Worm (Caenorhabditis elegans) whole organism, L4 larva: Measurements from ENCODE around the gene mask-1.
A peak's percentile ranks its signal among the peaks of the same experiment; 100 is the strongest.

Experiments
- D1046.2 ChIP-seq: fragments of 200-800 bp; sonication (Bioruptor generic); IDR thresholded peaks from 2 replicates; pipeline ENCODE4 v1.3.6; 2022; ENCODE audit warnings: missing genetic modification characterization, missing compliant biosample characterization
- F10B5.3 ChIP-seq: sonication (generic microtip); optimal IDR thresholded peaks from 2 replicates; lab custom pipeline; 2016; ENCODE audit warnings: mild to moderate bottlenecking, missing genetic modification characterization, missing compliant biosample characterization
- F26F4.8 ChIP-seq: fragments of 200-800 bp; sonication (Bioruptor generic); conservative IDR thresholded peaks from 2 replicates; pipeline ENCODE4 v1.3.6; 2022; ENCODE audit warnings: missing genetic modification characterization, missing compliant biosample characterization
- F37D6.2 ChIP-seq: sonication (generic microtip); optimal IDR thresholded peaks from 2 replicates; lab custom pipeline; 2016; ENCODE audit warnings: mild to moderate bottlenecking, missing genetic modification characterization, missing compliant biosample characterization
- F49E8.2 ChIP-seq: sonication (generic microtip); optimal IDR thresholded peaks from 2 replicates; lab custom pipeline; 2016; ENCODE audit warnings: missing compliant biosample characterization, mild to moderate bottlenecking, missing genetic modification characterization, borderline replicate concordance
- T26A8.4 ChIP-seq: fragments of 200-800 bp; sonication (Bioruptor generic); IDR thresholded peaks from 2 replicates; pipeline ENCODE4 v1.3.6; 2022; ENCODE audit warnings: missing genetic modification characterization, missing compliant biosample characterization
- Y5F2A.4 ChIP-seq: fragments of 200-800 bp; sonication (Bioruptor generic); optimal IDR thresholded peaks from 2 replicates; lab custom pipeline; 2018; ENCODE audit warnings: mild to moderate bottlenecking, missing genetic modification characterization, missing compliant biosample characterization
- aha-1 ChIP-seq: fragments of 150-350 bp; peaks from one replicate; lab custom pipeline; 2014; ENCODE audit warnings: missing biosample characterization, missing genetic modification characterization
- aly-2 ChIP-seq: sonication (generic microtip); optimal IDR thresholded peaks from 2 replicates; lab custom pipeline; 2018; ENCODE audit warnings: missing biosample characterization, missing genetic modification characterization
- ama-1 ChIP-seq: fragments of 150-350 bp; optimal IDR thresholded peaks from 2 replicates; lab custom pipeline; 2014; ENCODE audit warnings: inconsistent platforms, mixed read lengths
- attf-4 ChIP-seq: sonication (generic microtip); optimal IDR thresholded peaks from 3 replicates; lab custom pipeline; 2017; ENCODE audit warnings: missing biosample characterization, missing genetic modification characterization
- ceh-32 ChIP-seq: sonication (generic microtip); optimal IDR thresholded peaks from 2 replicates; lab custom pipeline; 2016; ENCODE audit warnings: mild to moderate bottlenecking, missing genetic modification characterization, missing compliant biosample characterization; ENCODE audit not compliant: poor library complexity
- ces-1 ChIP-seq: fragments of 150-350 bp; sonication (generic microtip); optimal IDR thresholded peaks from 4 replicates; lab custom pipeline; 2014; ENCODE audit warnings: missing biosample characterization, missing genetic modification reagents, missing genetic modification characterization
- cey-2 ChIP-seq: sonication (generic microtip); optimal IDR thresholded peaks from 3 replicates; lab custom pipeline; 2017; ENCODE audit warnings: missing genetic modification characterization, mild to moderate bottlenecking, missing compliant biosample characterization, antibody characterized with exemption, borderline replicate concordance; ENCODE audit not compliant: insufficient read depth
- ctbp-1 ChIP-seq: fragments of 200-800 bp; sonication (Bioruptor generic); IDR thresholded peaks from 2 replicates; pipeline ENCODE4 v1.3.6; 2022; ENCODE audit warnings: missing genetic modification reagents, missing genetic modification characterization, missing compliant biosample characterization
- dmd-8 ChIP-seq: fragments of 200-800 bp; sonication (Bioruptor generic); IDR thresholded peaks from 2 replicates; pipeline ENCODE4 v1.3.6; 2022; ENCODE audit warnings: missing genetic modification characterization, missing compliant biosample characterization
- egl-27 ChIP-seq: sonication (generic microtip); optimal IDR thresholded peaks from 3 replicates; lab custom pipeline; 2017; ENCODE audit warnings: missing biosample characterization, missing genetic modification reagents, missing genetic modification characterization
- fkh-10 ChIP-seq: fragments of 150-350 bp; optimal IDR thresholded peaks from 2 replicates; lab custom pipeline; 2014; ENCODE audit warnings: missing biosample characterization, missing genetic modification reagents, missing genetic modification characterization
- hif-1 ChIP-seq, 2 experiments: sonication (generic microtip); optimal IDR thresholded peaks; 2 replicates each; lab custom pipeline; 2016 to 2017; ENCODE audit warnings: missing compliant biosample characterization in 2 of 2, missing genetic modification characterization in 2 of 2, missing genetic modification reagents in 2 of 2, missing genotype in 2 of 2, mild to moderate bottlenecking in 1 of 2
- hlh-11 ChIP-seq: fragments of 200-800 bp; sonication (Bioruptor generic); optimal IDR thresholded peaks from 2 replicates; lab custom pipeline; 2018; ENCODE audit warnings: mild to moderate bottlenecking, missing genetic modification characterization, missing compliant biosample characterization
- hmg-1.1 ChIP-seq: fragments of 200-800 bp; sonication (Bioruptor generic); IDR thresholded peaks from 2 replicates; pipeline ENCODE4 v1.3.6; 2022; ENCODE audit warnings: missing genetic modification reagents, missing genetic modification characterization, missing compliant biosample characterization
- lim-7 ChIP-seq: fragments of 200-800 bp; sonication (Bioruptor generic); IDR thresholded peaks from 2 replicates; pipeline ENCODE4 v1.3.6; 2022; ENCODE audit warnings: missing genetic modification characterization, missing compliant biosample characterization
- lir-3 ChIP-seq: sonication (generic microtip); optimal IDR thresholded peaks from 2 replicates; lab custom pipeline; 2016; ENCODE audit warnings: mild to moderate bottlenecking, missing genetic modification characterization, missing compliant biosample characterization
- mxl-2 ChIP-seq: fragments of 200-800 bp; sonication (Bioruptor generic); conservative IDR thresholded peaks from 2 replicates; pipeline ENCODE4 v1.3.6; 2022; ENCODE audit warnings: missing genetic modification reagents, missing genetic modification characterization, missing compliant biosample characterization
- nhr-10 ChIP-seq: fragments of 150-350 bp; optimal IDR thresholded peaks from 2 replicates; lab custom pipeline; 2014; ENCODE audit warnings: missing biosample characterization, missing genetic modification characterization
- nhr-11 ChIP-seq: fragments of 150-350 bp; optimal IDR thresholded peaks from 2 replicates; lab custom pipeline; 2014; ENCODE audit warnings: missing biosample characterization, missing genetic modification characterization
- nhr-41 ChIP-seq: fragments of 200-800 bp; sonication (Bioruptor generic); IDR thresholded peaks from 2 replicates; pipeline ENCODE4 v1.3.6; 2022; ENCODE audit warnings: missing genetic modification reagents, missing genetic modification characterization, missing compliant biosample characterization
- nhr-6 ChIP-seq: fragments of 150-350 bp; optimal IDR thresholded peaks from 2 replicates; lab custom pipeline; 2014; ENCODE audit warnings: missing biosample characterization, missing genetic modification characterization
- pha-4 ChIP-seq, 2 experiments: fragments of 150-350 bp in 1 of 2; fragments of 200-800 bp in 1 of 2; sonication (Bioruptor generic) in 1 of 2; IDR thresholded peaks in 1 of 2; optimal IDR thresholded peaks in 1 of 2; 2 replicates each; pipeline versions ENCODE4 v1.3.6 to Lab custom; 2014 to 2022; ENCODE audit warnings: missing genetic modification characterization in 2 of 2, missing genetic modification reagents in 2 of 2, missing biosample characterization in 1 of 2, missing compliant biosample characterization in 1 of 2
- php-3 ChIP-seq: fragments of 200-800 bp; sonication (Bioruptor generic); IDR thresholded peaks from 2 replicates; pipeline ENCODE4 v1.3.6; 2022; ENCODE audit warnings: missing genetic modification reagents, missing genetic modification characterization, missing compliant biosample characterization
- rbr-2 ChIP-seq: sonication (generic microtip); optimal IDR thresholded peaks from 2 replicates; lab custom pipeline; 2016; ENCODE audit warnings: missing genotype, missing genetic modification characterization, missing compliant biosample characterization
- set-16 ChIP-seq: fragments of 200-800 bp; sonication (Bioruptor generic); IDR thresholded peaks from 2 replicates; pipeline ENCODE4 v1.3.6; 2022; ENCODE audit warnings: missing genetic modification reagents, missing genetic modification characterization, missing compliant biosample characterization
- spr-3 ChIP-seq: fragments of 200-800 bp; sonication (Bioruptor generic); optimal IDR thresholded peaks from 2 replicates; lab custom pipeline; 2018; ENCODE audit warnings: mild to moderate bottlenecking, missing genetic modification characterization, missing compliant biosample characterization
- tag-97 ChIP-seq: fragments of 200-800 bp; sonication (Bioruptor generic); IDR thresholded peaks from 2 replicates; pipeline ENCODE4 v1.3.6; 2022; ENCODE audit warnings: missing genetic modification characterization, missing compliant biosample characterization
- tra-1 ChIP-seq: fragments of 200-800 bp; sonication (Bioruptor generic); IDR thresholded peaks from 2 replicates; pipeline ENCODE4 v1.3.6; 2022; ENCODE audit warnings: missing genetic modification reagents, missing genetic modification characterization, missing compliant biosample characterization
- unc-39 ChIP-seq: sonication (generic microtip); optimal IDR thresholded peaks from 2 replicates; lab custom pipeline; 2017; ENCODE audit warnings: missing biosample characterization, missing genetic modification characterization
- unc-62 ChIP-seq, 3 experiments: fragments of 150-350 bp in 1 of 3; sonication (generic microtip); optimal IDR thresholded peaks in 2 of 3; peaks in 1 of 3; 1 replicate in 1 of 3; 2 replicates in 2 of 3; lab custom pipeline; 2014 to 2017; ENCODE audit warnings: missing biosample characterization in 3 of 3, missing genetic modification characterization in 3 of 3, missing genetic modification reagents in 3 of 3, missing genotype in 1 of 3
- zfp-2 ChIP-seq: sonication (generic microtip); optimal IDR thresholded peaks from 2 replicates; lab custom pipeline; 2016; ENCODE audit warnings: mild to moderate bottlenecking, missing genetic modification characterization, missing compliant biosample characterization
- ztf-11 ChIP-seq: fragments of 150-350 bp; optimal IDR thresholded peaks from 2 replicates; lab custom pipeline; 2014; ENCODE audit warnings: missing biosample characterization, missing genetic modification characterization

The mask-1 gene

ce11 chrIV:10391827-10392226 lies 17.1 kb downstream of the mask-1 start, which contains the start of gene spe-26:
TSS of gene spe-26 (minus strand) at chrIV:10391927.
- TF ChIP-seq dmd-8 (GFP tag; lab: Robert Waterston, UW) (no peak), unc-62 (GFP tag; optimal IDR thresholded peaks at IDR 0.05 in 1 of 2; lab: Kevin White, UChicago) (peak in 1 of 2 experiments; percentile 24), unc-62 (tag; optimal IDR thresholded peaks at IDR 0.05; lab: Kevin White, UChicago) (no peak)

ce11 chrIV:10394858-10395257 lies 20.2 kb downstream of the mask-1 start, which contains the start of gene R10H10.4:
TSS of gene R10H10.4 (minus strand) at chrIV:10394958.
- TF ChIP-seq attf-4 (tag; lab: Kevin White, UChicago) (no peak), tag-97 (GFP tag; lab: Robert Waterston, UW) (no peak), dmd-8 (GFP tag; lab: Robert Waterston, UW) (no peak), aly-2 (tag; lab: Kevin White, UChicago) (no peak), nhr-10 (tag; lab: Kevin White, UChicago) (no peak), nhr-11 (no peak), cey-2 (no peak), unc-39 (tag; lab: Kevin White, UChicago) (no peak), ama-1 (no peak), lim-7 (GFP tag; lab: Robert Waterston, UW) (no peak), mxl-2 (GFP tag; lab: Robert Waterston, UW) (no peak), spr-3 (GFP tag; lab: Kevin White, UChicago) (no peak), fkh-10 (no peak), php-3 (GFP tag; lab: Robert Waterston, UW) (no peak)
- TF ChIP-seq, all 104 proteins: peak for 0

ce11 chrIV:10396827-10397226 lies 22.1 kb downstream of the mask-1 start:
- TF ChIP-seq aha-1 (tag; lab: Kevin White, UChicago) (no peak), F26F4.8 (no peak), ztf-11 (tag; lab: Kevin White, UChicago) (no peak), F10B5.3 (tag; lab: Kevin White, UChicago) (no peak), pha-4 (GFP tag; IDR thresholded peaks at IDR 0.05; lab: Robert Waterston, UW) (no peak), pha-4 (tag; optimal IDR thresholded peaks at IDR 0.05; lab: Kevin White, UChicago) (no peak), egl-27 (tag; lab: Kevin White, UChicago) (no peak), set-16 (GFP tag; lab: Robert Waterston, UW) (no peak), fkh-10 (peak; percentile 10), ceh-32 (tag; lab: Kevin White, UChicago) (no peak), hmg-1.1 (no peak), F49E8.2 (tag; lab: Kevin White, UChicago) (no peak), nhr-41 (GFP tag; lab: Robert Waterston, UW) (no peak), ces-1 (GFP tag; lab: Kevin White, UChicago) (peak; percentile 38)

- TF ChIP-seq aha-1 (tag; lab: Kevin White, UChicago) (peak; percentile 95), hmg-1.1 (0 out of 2 replicates have a peak, but pooled peaks have one; percentile 7), ces-1 (GFP tag; lab: Kevin White, UChicago) (peak; percentile 28), php-3 (GFP tag; lab: Robert Waterston, UW) (no peak), ctbp-1 (GFP tag; lab: Robert Waterston, UW) (0 out of 2 replicates have a peak, but pooled peaks have one; percentile 22)
These were observed 23.5 kb downstream of the mask-1 start for ce11 chrIV:10398244-10398643.

ce11 chrIV:10403193-10404058 lies 28.7 kb downstream of the mask-1 start, which contains the start of gene gpa-7:
TSS of gene gpa-7 (plus strand) at chrIV:10404008.
- TF ChIP-seq fkh-10 (peak; percentile 81), hlh-11 (tag; lab: Kevin White, UChicago) (no peak), F37D6.2 (tag; lab: Kevin White, UChicago) (peak; percentile 64), Y5F2A.4 (no peak), tra-1 (no peak), D1046.2 (no peak), T26A8.4 (GFP tag; lab: Robert Waterston, UW) (0 out of 2 replicates have a peak, but pooled peaks have one; percentile 61), lir-3 (tag; lab: Kevin White, UChicago) (no peak), lim-7 (GFP tag; lab: Robert Waterston, UW) (peak; percentile 57; the same call in 1 of the 2 replicates), hif-1 (tag; optimal IDR thresholded peaks at IDR 0.05; lab: Kevin White, UChicago) (peak in 1 of 2 experiments; percentile 53), nhr-6 (tag; lab: Kevin White, UChicago) (no peak), zfp-2 (tag; lab: Kevin White, UChicago) (no peak), hmg-1.1 (peak; percentile 72), rbr-2 (tag; lab: Kevin White, UChicago) (peak; percentile 88), nhr-11 (peak; percentile 66), aha-1 (tag; lab: Kevin White, UChicago) (peak; percentile 97), unc-62 (GFP tag; optimal IDR thresholded peaks at IDR 0.05 in 1 of 2; lab: Kevin White, UChicago) (peak in 1 of 2 experiments; percentile 99), unc-62 (tag; optimal IDR thresholded peaks at IDR 0.05; lab: Kevin White, UChicago) (no peak)
